Fruit fly (Drosophila melanogaster): ENCODE measurements around the gene Ada2b.
A peak's percentile ranks its signal among the peaks of the same experiment; 100 is the strongest.

Gene Ada2b

DNA sequence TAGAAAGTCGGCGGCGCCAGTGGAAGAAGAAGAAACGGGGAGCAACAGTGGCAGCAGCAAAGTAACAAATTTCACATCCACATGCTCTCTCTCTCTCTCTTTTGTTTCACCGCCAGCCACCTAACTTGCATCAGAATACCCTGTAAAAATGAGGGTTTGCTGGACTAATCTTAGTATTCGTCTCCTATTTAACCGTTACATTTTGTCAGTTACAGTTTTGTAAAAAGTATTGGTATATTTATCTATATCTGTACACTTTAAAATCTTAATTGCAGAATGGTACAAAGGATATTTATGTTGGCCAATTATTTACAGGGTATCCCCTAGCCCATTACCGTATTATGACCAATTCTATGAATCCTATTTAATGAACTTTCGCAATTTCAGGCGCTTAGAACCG lies 6.5 kb downstream of the Ada2b start (continued):
- TF ChIP-seq hbn (GFP tag; IDR thresholded peaks at IDR 0.05; ENCODE audit: partially characterized antibody) = no peak
- TF ChIP-seq CG3163 (GFP tag; optimal IDR thresholded peaks at IDR 0.05) = no peak
- TF ChIP-seq Blimp-1 (GFP tag; optimal IDR thresholded peaks at IDR 0.05) = peak; percentile 25
- no peak for TF ChIP-seq YL-1 (GFP tag; optimal IDR thresholded peaks at IDR 0.05)
- TF ChIP-seq CG11398 (GFP tag; optimal IDR thresholded peaks at IDR 0.05) = no peak
- peak; percentile 26; the same call in 1 of the 2 replicates for TF ChIP-seq H2.0 (GFP tag; IDR thresholded peaks at IDR 0.05)
- no peak for TF ChIP-seq ham (GFP tag; IDR thresholded peaks at IDR 0.05)
- no peak for TF ChIP-seq ro (GFP tag; IDR thresholded peaks at IDR 0.05)
- no peak for TF ChIP-seq Awh (GFP tag; IDR thresholded peaks at IDR 0.05)
- TF ChIP-seq CG34422 (GFP tag; IDR thresholded peaks at IDR 0.05) = no peak
- peak in 1 of 2 experiments; percentile 48 for TF ChIP-seq chif (GFP tag; optimal IDR thresholded peaks at IDR 0.05)
- TF ChIP-seq Atf6 (GFP tag; IDR thresholded peaks at IDR 0.05) = no peak
- no peak for TF ChIP-seq ind (GFP tag; optimal IDR thresholded peaks at IDR 0.05)
- no peak for TF ChIP-seq CHES-1-like (GFP tag; optimal IDR thresholded peaks at IDR 0.05)
- no peak for TF ChIP-seq br (optimal IDR thresholded peaks at IDR 0.05)
- no peak for TF ChIP-seq h (optimal IDR thresholded peaks at IDR 0.05)
- no peak for TF ChIP-seq CG6854 (GFP tag; optimal IDR thresholded peaks at IDR 0.05)
- peak; percentile 10 for TF ChIP-seq unpg (GFP tag; optimal IDR thresholded peaks at IDR 0.05)
- TF ChIP-seq CG9817 (tag; optimal IDR thresholded peaks at IDR 0.05) = no peak
- TF ChIP-seq CG31224 (GFP tag; IDR thresholded peaks at IDR 0.05) = no peak
- TF ChIP-seq CG32772 (GFP tag; IDR thresholded peaks at IDR 0.05) = no peak
- TF ChIP-seq CG15601 (tag; optimal IDR thresholded peaks at IDR 0.05) = no peak
- no peak for TF ChIP-seq CG10565 (GFP tag; optimal IDR thresholded peaks at IDR 0.05)
- TF ChIP-seq CG1647 (GFP tag; optimal IDR thresholded peaks at IDR 0.05) = no peak
- no peak for TF ChIP-seq bowl (GFP tag; IDR thresholded peaks at IDR 0.05)
- no peak for TF ChIP-seq Sry-β (GFP tag; optimal IDR thresholded peaks at IDR 0.05)
- TF ChIP-seq CG11560 (tag; IDR thresholded peaks at IDR 0.05) = no peak
- no peak for TF ChIP-seq CG7963 (GFP tag; IDR thresholded peaks at IDR 0.05; ENCODE audit: partially characterized antibody)

DNA sequence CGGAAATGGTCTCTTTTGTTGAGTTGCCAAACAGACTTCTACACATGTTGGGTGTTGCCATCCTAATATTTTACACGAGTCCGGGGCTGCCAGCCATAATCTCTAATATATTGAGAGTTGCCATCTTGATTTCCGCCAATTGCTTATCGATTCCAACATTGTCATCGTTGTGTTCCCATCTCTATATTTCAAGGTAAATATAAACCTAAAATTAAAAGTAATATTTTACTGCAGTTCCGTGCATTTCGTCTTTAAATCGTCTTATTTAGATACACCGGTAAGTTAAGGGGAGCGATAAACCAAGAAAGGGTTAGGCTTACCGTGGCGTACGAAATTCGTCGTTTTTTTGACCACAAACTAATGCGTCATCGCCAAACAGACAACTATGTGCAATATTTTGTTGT lies 6.9 kb downstream of the Ada2b start, which contains the start of gene PolI:
Gene PolI (plus strand): TSS at position 138 of the 404 bp plus-strand sequence.
- TF ChIP-seq CG7556 (GFP tag; optimal IDR thresholded peaks at IDR 0.05) (no peak), Dad (GFP tag; optimal IDR thresholded peaks at IDR 0.05) (no peak), Antp (GFP tag; optimal IDR thresholded peaks at IDR 0.05) (peak; percentile 1), CG15601 (tag; optimal IDR thresholded peaks at IDR 0.05) (peak; percentile 60), bbx (GFP tag; IDR thresholded peaks at IDR 0.05; ENCODE audit: partially characterized antibody) (peak; percentile 52), CG15011 (GFP tag; optimal IDR thresholded peaks at IDR 0.05) (no peak), BEAF-32 (GFP tag; optimal IDR thresholded peaks at IDR 0.05) (peak; percentile 64), CG4854 (GFP tag; optimal IDR thresholded peaks at IDR 0.05) (peak; percentile 26), pita (GFP tag; optimal IDR thresholded peaks at IDR 0.05) (peak; percentile 46), CG13775 (GFP tag; optimal IDR thresholded peaks at IDR 0.05) (no peak), Elba2 (GFP tag; optimal IDR thresholded peaks at IDR 0.05) (peak; percentile 12), CG15479 (GFP tag; optimal IDR thresholded peaks at IDR 0.05) (peak; percentile 37), CG15073 (GFP tag; optimal IDR thresholded peaks at IDR 0.05) (no peak), crol (GFP tag; IDR thresholded peaks at IDR 0.05) (no peak), stwl (tag; optimal IDR thresholded peaks at IDR 0.05) (peak; percentile 72), dati (GFP tag; IDR thresholded peaks at IDR 0.05) (no peak), Eip74EF (GFP tag; optimal IDR thresholded peaks at IDR 0.05) (peak in 1 of 2 experiments; percentile 7), CG1647 (GFP tag; optimal IDR thresholded peaks at IDR 0.05) (peak; percentile 6), CG3281 (GFP tag; optimal IDR thresholded peaks at IDR 0.05) (no peak), CG7987 (GFP tag; optimal IDR thresholded peaks at IDR 0.05) (peak; percentile 42), ato (GFP tag; IDR thresholded peaks at IDR 0.05; ENCODE audit: partially characterized antibody) (peak; percentile 5; the same call in 1 of the 2 replicates), CG11504 (tag; optimal IDR thresholded peaks at IDR 0.05) (peak; percentile 48), shn (GFP tag; optimal IDR thresholded peaks at IDR 0.05) (no peak), lilli (GFP tag; optimal IDR thresholded peaks at IDR 0.05) (peak; percentile 53), zfh2 (GFP tag; optimal IDR thresholded peaks at IDR 0.05) (peak; percentile 54), pum (GFP tag; optimal IDR thresholded peaks at IDR 0.05) (peak; percentile 9)

All from whole organism, embryonic.